Fruit fly (Drosophila melanogaster): Measurements from ENCODE around the gene Spn28F.

Spn28F gene

DNA sequence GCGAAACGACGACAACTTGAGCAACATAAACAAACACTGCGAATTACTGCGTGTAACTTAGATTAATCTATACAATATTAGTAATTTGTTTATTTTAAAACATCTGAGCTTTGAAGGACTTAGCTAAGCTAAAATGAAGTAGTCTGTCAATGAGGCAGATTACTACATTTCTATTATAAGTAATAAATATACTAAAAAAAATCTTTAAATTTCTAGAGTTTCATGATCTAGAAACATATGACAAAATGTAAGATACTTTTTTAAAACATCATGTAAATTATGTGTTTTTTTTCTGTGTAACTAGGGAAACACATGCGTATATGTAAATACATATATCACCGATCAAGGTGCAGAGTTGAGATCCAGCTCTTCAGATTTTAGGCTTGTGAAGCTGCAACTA lies 24.5 kb upstream of the Spn28F start (continued):
- TF ChIP-seq p53 (GFP tag; optimal IDR thresholded peaks at IDR 0.05) (no peak), so (GFP tag; IDR thresholded peaks at IDR 0.05) (peak; percentile 77; the same call in 2 of the 3 replicates), repo (GFP tag; optimal IDR thresholded peaks at IDR 0.05) (no peak), NFAT (GFP tag; IDR thresholded peaks at IDR 0.05) (no peak), unc-4 (GFP tag; IDR thresholded peaks at IDR 0.05; ENCODE audit: partially characterized antibody) (no peak), Ets97D (GFP tag; optimal IDR thresholded peaks at IDR 0.05) (no peak), luna (GFP tag; optimal IDR thresholded peaks at IDR 0.05) (no peak), CG17328 (GFP tag; IDR thresholded peaks at IDR 0.05) (0 out of 2 replicates have a peak, but pooled peaks have one; percentile 23)

DNA sequence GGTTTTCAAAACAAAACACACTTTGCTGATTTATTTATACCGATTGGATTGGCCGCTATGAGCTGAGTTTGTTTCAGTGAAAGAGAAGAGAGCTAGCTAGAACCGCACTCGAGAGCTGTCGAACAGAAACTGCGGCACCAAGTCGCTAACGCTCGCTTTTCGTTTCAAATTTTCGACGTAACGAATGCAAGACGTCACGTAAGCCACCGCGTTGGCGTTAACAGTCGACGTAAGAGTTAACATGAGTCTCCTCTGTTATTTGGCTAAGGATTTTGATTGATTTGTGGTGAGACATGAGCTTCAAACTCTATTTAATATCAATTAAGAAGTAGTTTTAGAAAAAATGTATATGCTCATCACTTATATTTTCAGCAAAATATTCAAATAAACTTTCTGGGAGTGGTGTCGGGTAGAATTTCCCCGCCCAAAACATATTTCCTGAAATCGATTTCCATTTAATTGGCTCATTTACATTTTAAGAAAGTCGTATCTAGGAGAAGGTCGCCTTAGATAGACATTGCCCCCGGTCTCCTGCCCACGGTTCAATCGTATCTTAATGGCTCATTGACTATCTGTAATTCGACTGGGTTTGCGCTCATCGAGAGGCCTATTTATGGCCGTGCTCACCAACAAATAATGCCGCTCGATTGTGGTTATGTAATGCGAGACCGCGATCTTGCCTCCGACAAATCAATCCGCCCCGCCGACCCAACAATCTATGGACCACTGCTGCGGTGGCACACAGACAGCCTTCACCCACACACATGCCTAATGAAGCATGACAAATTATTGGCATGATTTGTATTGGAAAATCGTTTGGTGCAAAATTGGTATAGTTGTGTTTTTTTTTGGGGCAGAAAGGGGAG lies 16.0 kb upstream of the Spn28F start, which contains the start of gene CG8086:
CG8086 (minus strand) TSS at position 102 of the 866 bp plus-strand sequence.
- TF ChIP-seq Med (GFP tag) = peak; percentile 71
- TF ChIP-seq tio (GFP tag; optimal IDR thresholded peaks at IDR 0.05) = no peak
- TF ChIP-seq CG11695 (GFP tag; IDR thresholded peaks at IDR 0.05) = 0 out of 3 replicates have a peak, but pooled peaks have one; percentile 2
- peak; percentile 60; the same call in 2 of the 4 replicates for TF ChIP-seq chinmo (GFP tag; IDR thresholded peaks at IDR 0.05; ENCODE audit: partially characterized antibody)
- peak; percentile 11; the same call in 1 of the 2 replicates for TF ChIP-seq Rfx (GFP tag; IDR thresholded peaks at IDR 0.05)
- TF ChIP-seq CG17829 (tag; optimal IDR thresholded peaks at IDR 0.05) = no peak
- TF ChIP-seq Deaf1 (tag; optimal IDR thresholded peaks at IDR 0.05) = peak; percentile 5
- peak; percentile 9; the same call in 1 of the 2 replicates for TF ChIP-seq Bgb (GFP tag; IDR thresholded peaks at IDR 0.05; ENCODE audit: partially characterized antibody)
- TF ChIP-seq CG10274 (GFP tag; optimal IDR thresholded peaks at IDR 0.05) = no peak
- peak in 1 of 2 experiments; percentile 92 for TF ChIP-seq Pdp1 (GFP tag; optimal IDR thresholded peaks at IDR 0.05)
- peak; percentile 15 for TF ChIP-seq CG12769 (tag; optimal IDR thresholded peaks at IDR 0.05)
- peak; percentile 99 for TF ChIP-seq CG9437 (GFP tag; optimal IDR thresholded peaks at IDR 0.05)
- peak; percentile 24 for TF ChIP-seq Jarid2 (GFP tag; optimal IDR thresholded peaks at IDR 0.05)
- TF ChIP-seq CG6791 (GFP tag; IDR thresholded peaks at IDR 0.05; ENCODE audit: partially characterized antibody) = peak; percentile 53; the same call in 2 of the 3 replicates
- peak; percentile 0 for TF ChIP-seq B-H2 (GFP tag; optimal IDR thresholded peaks at IDR 0.05)
- TF ChIP-seq sens (GFP tag) = peak; percentile 43
- TF ChIP-seq klu (GFP tag; IDR thresholded peaks at IDR 0.05) = no peak
- no peak for TF ChIP-seq az2 (GFP tag; optimal IDR thresholded peaks at IDR 0.05)
- 0 out of 2 replicates have a peak, but pooled peaks have one; percentile 11 for TF ChIP-seq CG32532 (GFP tag; IDR thresholded peaks at IDR 0.05)

DNA sequence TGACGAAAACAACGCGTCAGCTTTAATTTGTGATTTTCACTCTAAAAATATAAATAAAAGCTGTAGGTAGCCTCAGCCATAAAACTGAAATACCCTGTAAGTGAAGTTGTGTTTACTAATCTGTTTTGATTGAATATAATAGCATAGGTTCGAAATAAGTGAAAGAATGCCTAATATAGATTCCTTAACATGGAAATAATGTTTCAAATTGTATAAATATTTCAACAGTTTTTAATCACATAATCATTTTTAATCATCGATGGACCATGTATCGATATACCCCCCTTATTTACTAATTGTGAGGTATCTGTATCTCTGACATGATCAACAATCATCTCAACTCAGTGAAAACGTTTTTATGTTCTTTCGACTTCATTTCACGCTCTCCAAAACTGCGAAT lies 13.8 kb upstream of the Spn28F start:
- TF ChIP-seq tx (GFP tag; optimal IDR thresholded peaks at IDR 0.05) (no peak), D19B (GFP tag; optimal IDR thresholded peaks at IDR 0.05) (peak; percentile 85), Blimp-1 (GFP tag; optimal IDR thresholded peaks at IDR 0.05) (peak; percentile 53), nerfin-2 (GFP tag; IDR thresholded peaks at IDR 0.05; ENCODE audit: partially characterized antibody) (no peak), run (tag; optimal IDR thresholded peaks at IDR 0.05) (no peak), CG3995 (GFP tag; optimal IDR thresholded peaks at IDR 0.05) (no peak), Lim3 (GFP tag; IDR thresholded peaks at IDR 0.05) (no peak), CG17361 (GFP tag; IDR thresholded peaks at IDR 0.05) (no peak), hb (GFP tag; IDR thresholded peaks at IDR 0.05; ENCODE audit: partially characterized antibody) (no peak), CG7357 (GFP tag; IDR thresholded peaks at IDR 0.05) (no peak), sima (GFP tag; optimal IDR thresholded peaks at IDR 0.05) (no peak), Jarid2 (GFP tag; optimal IDR thresholded peaks at IDR 0.05) (no peak), PHDP (tag; optimal IDR thresholded peaks at IDR 0.05) (no peak), Doc2 (GFP tag; IDR thresholded peaks at IDR 0.05) (no peak), CG6765 (GFP tag; optimal IDR thresholded peaks at IDR 0.05) (no peak), vnd (GFP tag; IDR thresholded peaks at IDR 0.05; ENCODE audit: partially characterized antibody) (no peak), lmd (GFP tag; IDR thresholded peaks at IDR 0.05) (peak; percentile 51; the same call in 1 of the 2 replicates), Hmx (GFP tag; optimal IDR thresholded peaks at IDR 0.05) (no peak), tio (GFP tag; optimal IDR thresholded peaks at IDR 0.05) (no peak), grn (GFP tag; optimal IDR thresholded peaks at IDR 0.05) (no peak), eve (GFP tag; optimal IDR thresholded peaks at IDR 0.05) (no peak), mirr (GFP tag; optimal IDR thresholded peaks at IDR 0.05) (no peak)
